Worm (Caenorhabditis elegans): Measurements from ENCODE around the gene E04F6.4.

DNA sequence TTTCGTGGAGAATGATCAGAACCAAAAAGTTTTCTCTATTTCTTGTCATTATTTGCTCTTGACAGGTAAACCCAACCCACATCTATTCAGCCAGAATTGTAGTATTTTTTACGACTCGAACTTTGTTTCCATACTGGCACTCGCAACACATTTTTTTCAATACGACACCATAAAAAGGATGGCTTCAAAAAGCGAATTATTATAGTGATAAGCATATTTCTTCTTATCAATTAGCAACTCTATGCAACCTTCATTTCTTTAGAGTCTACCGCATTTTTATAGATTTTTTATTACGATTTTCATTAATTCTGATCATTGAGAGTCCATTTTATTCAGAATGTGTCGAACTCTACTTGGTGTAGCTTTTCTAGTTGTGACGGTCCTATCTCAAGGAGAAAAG lies 43.3 kb downstream of the E04F6.4 start, which contains the start of gene ctsa-3.1:
- TF ChIP-seq fos-1 (tag; optimal IDR thresholded peaks at IDR 0.05) (no peak), nhr-12 (tag; optimal IDR thresholded peaks at IDR 0.05) (no peak), zag-1 (tag; optimal IDR thresholded peaks at IDR 0.05) (no peak), nhr-28 (tag; optimal IDR thresholded peaks at IDR 0.05) (no peak), nhr-11 (tag; optimal IDR thresholded peaks at IDR 0.05) (no peak), unc-62 (GFP tag; optimal IDR thresholded peaks at IDR 0.05) (no peak), lin-15B (tag; optimal IDR thresholded peaks at IDR 0.05) (no peak)

All from whole organism, L3 larva.